Fruit fly (Drosophila melanogaster) whole organism: ENCODE measurements around the gene CG10064.

ENCODE experiments used
- CG8478 ChIP-seq: fragments of >200 bp; optimal IDR thresholded peaks from 2 replicates; lab custom pipeline; 2018; ENCODE audit warnings: inconsistent platforms
- EcR ChIP-seq, 2 experiments: fragments of >200 bp; optimal IDR thresholded peaks; 2 replicates each; lab custom pipeline; 2017; ENCODE audit warnings: missing biosample characterization in 2 of 2, missing genetic modification characterization in 2 of 2, missing genetic modification reagents in 2 of 2
- pan ChIP-seq: fragments of >200 bp; optimal IDR thresholded peaks from 2 replicates; lab custom pipeline; 2017
- psq ChIP-seq: fragments of >200 bp; optimal IDR thresholded peaks from 2 replicates; lab custom pipeline; 2017
- usp ChIP-seq: fragments of >200 bp; optimal IDR thresholded peaks from 2 replicates; lab custom pipeline; 2017; ENCODE audit warnings: missing biosample characterization, missing genetic modification characterization, mixed read lengths

- no peak for TF ChIP-seq psq (lab: Kevin White, UChicago)
- no peak for TF ChIP-seq CG8478 (lab: Kevin White, UChicago)
- no peak for TF ChIP-seq EcR (GFP tag; optimal IDR thresholded peaks at IDR 0.05; lab: Kevin White, UChicago)
- TF ChIP-seq usp, result no peak
- no peak for TF ChIP-seq pan (lab: Kevin White, UChicago)
These were observed 34.7 kb upstream of the CG10064 start for dm6 chr3L:7002355-7002754.
